Fruit fly (Drosophila melanogaster): ENCODE data around the gene CG8840.
A peak's percentile ranks its signal among the peaks of the same experiment; 100 is the strongest.

CG8840 gene

DNA sequence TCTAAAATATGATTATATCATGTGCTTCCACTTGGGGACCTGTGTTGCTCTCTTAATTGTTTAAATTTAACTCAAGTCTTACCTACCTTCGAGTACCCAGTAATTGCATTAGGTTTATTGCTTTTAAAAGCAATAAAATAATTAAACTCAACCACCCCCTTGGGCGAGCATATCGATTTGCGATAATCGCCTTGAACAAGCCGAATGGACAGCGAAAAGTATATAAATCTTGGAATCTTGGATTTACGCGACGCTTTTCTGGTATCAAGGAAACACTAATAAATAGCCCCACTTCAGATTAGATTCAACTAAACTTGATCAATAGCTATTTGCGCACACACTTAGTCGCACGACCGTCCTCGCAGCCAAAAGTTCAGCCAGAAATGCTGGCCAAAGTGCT lies 35.3 kb downstream of the CG8840 start, which contains the start of gene CG2772:
CG2772 (plus strand) TSS at position 338 of the 400 bp plus-strand sequence.
- TF ChIP-seq CG17801 (GFP tag; optimal IDR thresholded peaks at IDR 0.05; ENCODE audit: partially characterized antibody), result no peak

DNA sequence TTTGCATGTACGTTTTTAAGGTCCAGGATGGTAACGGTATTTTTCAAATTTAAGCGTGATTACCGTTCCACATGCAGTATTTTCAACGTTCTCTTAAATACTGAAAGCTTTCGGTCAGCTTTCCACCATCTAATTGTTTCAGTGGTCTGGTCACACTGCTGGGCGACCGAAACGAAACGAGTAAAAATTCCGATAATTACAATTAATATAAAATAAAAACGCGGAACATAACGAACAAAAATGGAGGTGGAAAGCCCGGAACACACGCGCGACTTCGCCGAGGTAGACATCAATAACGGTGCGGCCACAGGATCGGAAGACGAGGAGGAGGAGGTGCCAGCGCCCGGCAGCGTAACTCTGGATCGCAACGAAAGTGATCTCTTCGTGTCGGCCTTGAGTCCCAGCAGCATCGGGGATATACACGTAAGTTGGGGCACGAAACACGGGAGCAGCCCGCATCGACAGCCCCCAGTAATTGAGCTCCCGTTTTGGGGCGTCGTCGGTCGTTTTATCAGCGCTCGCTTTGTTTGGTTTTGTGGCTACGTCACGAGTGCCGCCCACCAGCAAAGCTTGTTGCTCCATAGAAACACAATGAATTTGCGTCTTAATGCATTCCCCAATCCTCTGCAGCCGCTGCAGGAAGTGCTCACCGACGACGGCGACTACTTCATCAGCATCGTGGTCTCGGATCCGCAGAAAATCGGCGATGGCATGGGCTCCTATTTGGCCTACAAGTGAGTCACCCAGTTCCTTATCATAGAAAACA lies 39.4 kb downstream of the CG8840 start, which contains the start of gene Snx1:
Snx1 (plus strand) TSS at position 129 of the 766 bp plus-strand sequence.
- peak; percentile 52 for TF ChIP-seq CG17801 (GFP tag; optimal IDR thresholded peaks at IDR 0.05; ENCODE audit: partially characterized antibody)

DNA sequence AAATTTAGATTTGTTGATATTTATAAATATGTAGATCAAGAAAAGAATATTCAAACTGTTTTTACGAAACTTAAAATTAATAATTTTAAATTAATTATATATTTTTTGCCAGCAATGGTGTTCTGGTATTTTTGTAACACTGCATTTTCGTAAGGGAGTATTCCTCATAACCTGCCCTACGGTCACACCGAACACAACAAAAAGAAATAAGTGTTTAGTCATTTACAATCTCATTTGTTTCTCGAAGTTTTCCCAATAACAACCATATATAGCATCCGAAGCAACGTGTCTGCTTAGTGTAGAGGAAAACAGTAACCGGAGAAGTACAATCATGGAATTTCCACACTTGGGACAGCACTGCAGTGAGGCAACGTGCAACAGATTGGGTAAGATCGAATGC lies 41.9 kb downstream of the CG8840 start, which contains the start of gene CG12795:
CG12795 (plus strand) TSS at position 181 of the 400 bp plus-strand sequence.
- peak; percentile 35 for TF ChIP-seq CG17801 (GFP tag; optimal IDR thresholded peaks at IDR 0.05; ENCODE audit: partially characterized antibody)

DNA sequence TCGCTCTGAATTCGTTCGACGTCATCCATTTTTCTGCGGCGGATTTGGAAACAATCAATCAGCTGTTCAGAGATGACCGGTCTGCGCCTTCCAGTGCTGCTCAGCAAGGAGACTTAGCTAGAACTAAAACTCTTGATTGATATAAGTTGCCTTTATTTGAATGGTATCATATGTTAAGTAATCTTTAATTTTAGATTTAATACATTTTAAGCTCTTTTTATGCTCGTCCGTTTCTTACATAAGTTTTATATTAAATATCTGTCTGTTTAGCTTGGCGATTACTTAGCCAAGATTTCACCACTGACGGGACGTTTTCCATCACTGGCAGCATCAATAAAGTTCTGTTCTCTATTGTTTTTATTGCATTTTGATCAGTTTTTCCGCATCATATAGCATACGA lies 46.6 kb downstream of the CG8840 start, which contains the start of the genes Cog3 and Sec5:
Cog3 (minus strand) TSS at position 58 of the 400 bp plus-strand sequence.
Sec5 (plus strand) TSS at position 296 of the 400 bp plus-strand sequence.
- peak; percentile 55 for TF ChIP-seq CG17801 (GFP tag; optimal IDR thresholded peaks at IDR 0.05; ENCODE audit: partially characterized antibody)
